Worm (Caenorhabditis elegans): ENCODE measurements around the gene T07A5.1.
"Not testable (repeated sequence)": the region's sequence is repeated elsewhere in the genome, so short reads cannot be mapped to it uniquely, and the experiment has no call there.

T07A5.1 gene

DNA sequence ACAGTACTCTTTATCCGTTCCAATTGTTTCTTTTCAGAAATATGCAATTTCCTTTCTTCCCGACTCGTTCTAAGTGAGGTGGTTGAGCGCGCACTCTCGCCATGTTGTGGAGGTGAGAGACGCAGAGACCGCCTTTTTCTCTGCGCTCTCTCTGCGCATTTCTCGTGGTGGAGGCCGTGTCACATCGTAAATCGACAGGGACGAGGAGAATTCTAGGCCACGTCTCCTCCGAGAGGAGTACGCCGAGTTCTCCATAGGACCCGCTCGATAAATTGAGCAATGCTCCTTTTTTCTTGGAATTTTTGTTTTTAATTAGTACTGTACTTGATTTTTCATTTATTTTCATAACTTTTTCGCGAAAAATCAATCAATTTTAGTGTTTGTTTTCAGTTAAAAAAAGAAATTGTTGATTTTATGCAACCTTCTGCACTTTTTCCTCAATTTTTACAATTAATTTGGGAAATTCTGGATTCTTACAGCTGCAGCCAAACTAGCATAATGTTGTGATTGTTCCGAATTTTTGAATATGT, 35.2 kb downstream of the T07A5.1 start, which contains the start of gene cnk-1:
TSS of gene cnk-1 (plus strand) at position 480 of the 530 bp plus-strand sequence.
- peak; percentile 28 for TF ChIP-seq F13H6.1 (tag; optimal IDR thresholded peaks at IDR 0.05)
- peak; percentile 43 for TF ChIP-seq ceh-14 (tag; optimal IDR thresholded peaks at IDR 0.05)
- peak; percentile 39 for TF ChIP-seq lim-6 (tag; optimal IDR thresholded peaks at IDR 0.05)
- TF ChIP-seq ceh-6 (GFP tag; optimal IDR thresholded peaks at IDR 0.05) = no peak
- TF ChIP-seq tbx-2 (tag; optimal IDR thresholded peaks at IDR 0.05) = peak; percentile 84
- peak; percentile 44 for TF ChIP-seq hlh-6 (tag; optimal IDR thresholded peaks at IDR 0.05)
- no peak for TF ChIP-seq odd-2 (tag; optimal IDR thresholded peaks at IDR 0.05)
- peak; percentile 26 for TF ChIP-seq elt-2 (tag; optimal IDR thresholded peaks at IDR 0.05)
- peak; percentile 10 for TF ChIP-seq fax-1 (tag; optimal IDR thresholded peaks at IDR 0.05)
- TF ChIP-seq unc-3 (GFP tag; conservative IDR thresholded peaks at IDR 0.05) = peak; percentile 71
- TF ChIP-seq unc-3 (tag; optimal IDR thresholded peaks at IDR 0.05) = no peak
- peak; percentile 30 for TF ChIP-seq zip-5 (tag; optimal IDR thresholded peaks at IDR 0.05)
- peak; percentile 51 for TF ChIP-seq rnt-1 (tag; optimal IDR thresholded peaks at IDR 0.05)
- TF ChIP-seq C38D4.7 (GFP tag; optimal IDR thresholded peaks at IDR 0.05) = no peak
- TF ChIP-seq fkh-6 (tag; optimal IDR thresholded peaks at IDR 0.05) = peak; percentile 31
- peak; percentile 34 for TF ChIP-seq unc-42 (tag; optimal IDR thresholded peaks at IDR 0.05)
- no peak for TF ChIP-seq ceh-9 (tag; optimal IDR thresholded peaks at IDR 0.05)
- TF ChIP-seq ref-2 (tag; optimal IDR thresholded peaks at IDR 0.05) = peak; percentile 42
- peak; percentile 72 for TF ChIP-seq tbx-7 (tag; optimal IDR thresholded peaks at IDR 0.05)
- peak; percentile 84 for TF ChIP-seq ets-4 (tag; optimal IDR thresholded peaks at IDR 0.05)
- peak; percentile 94 for TF ChIP-seq ceh-31 (tag; optimal IDR thresholded peaks at IDR 0.05)
- TF ChIP-seq mec-3 (tag; optimal IDR thresholded peaks at IDR 0.05; ENCODE audit: borderline replicate concordance) = peak; percentile 75
- peak; percentile 90 for TF ChIP-seq C08G9.2 (tag; optimal IDR thresholded peaks at IDR 0.05)
- TF ChIP-seq gmeb-2 (tag; optimal IDR thresholded peaks at IDR 0.05) = no peak
- no peak for TF ChIP-seq ttx-3 (tag; optimal IDR thresholded peaks at IDR 0.05)
- TF ChIP-seq ceh-34 (tag; optimal IDR thresholded peaks at IDR 0.05) = peak; percentile 62
- TF ChIP-seq nfya-1 (tag; optimal IDR thresholded peaks at IDR 0.05) = no peak
- no peak for TF ChIP-seq unc-86 (tag; optimal IDR thresholded peaks at IDR 0.05)
- TF ChIP-seq madf-2 (tag; optimal IDR thresholded peaks at IDR 0.05) = no peak
- TF ChIP-seq ceh-18 (tag; optimal IDR thresholded peaks at IDR 0.05) = peak; percentile 55
- no peak for TF ChIP-seq dve-1 (tag; optimal IDR thresholded peaks at IDR 0.05)
- no peak for TF ChIP-seq Y22D7AL.16 (tag; optimal IDR thresholded peaks at IDR 0.05)
- no peak for TF ChIP-seq pax-1 (tag; optimal IDR thresholded peaks at IDR 0.05)
- TF ChIP-seq sox-2 (GFP tag; IDR thresholded peaks at IDR 0.05) = peak; percentile 41
- TF ChIP-seq ceh-48 (tag; optimal IDR thresholded peaks at IDR 0.05) = no peak
- no peak for TF ChIP-seq T23F11.4 (GFP tag; optimal IDR thresholded peaks at IDR 0.05)
- no peak for TF ChIP-seq ceh-24 (tag; optimal IDR thresholded peaks at IDR 0.05)
- TF ChIP-seq ceh-2 (tag; optimal IDR thresholded peaks at IDR 0.05) = peak; percentile 84
- TF ChIP-seq ceh-45 (GFP tag; IDR thresholded peaks at IDR 0.05) = peak; percentile 67; the same call in 1 of the 2 replicates

ce11 chrIII:10266824-10267223, 39.2 kb downstream of the T07A5.1 start, which contains the start of gene inpp-4B:
Gene inpp-4B (minus strand): TSS chrIII:10266877.
- TF ChIP-seq madf-2, hlh-15, ceh-24 (tag; optimal IDR thresholded peaks at IDR 0.05): not testable (repeated sequence)

DNA sequence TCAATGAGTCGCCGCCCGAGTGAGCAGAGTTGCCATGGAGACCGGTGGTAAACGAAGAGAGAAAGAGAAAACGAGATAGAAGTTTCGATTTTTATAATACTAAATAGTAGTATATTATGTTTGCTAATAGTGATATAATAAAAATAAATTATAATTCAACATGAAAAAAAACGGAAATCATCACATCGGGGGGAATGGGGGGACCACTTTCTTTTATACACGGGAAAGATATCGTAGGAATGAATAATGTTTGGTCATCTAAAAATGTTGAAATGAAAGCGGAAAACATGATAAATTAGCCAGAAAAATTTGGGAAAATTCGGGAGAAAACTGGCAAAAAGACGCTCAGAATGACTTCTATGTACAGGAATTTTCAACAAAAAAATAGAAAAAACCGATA, 44.3 kb downstream of the T07A5.1 start, which contains the start of gene bbs-5:
TSS of gene bbs-5 (minus strand) at position 101 of the 400 bp plus-strand sequence.
- TF ChIP-seq T23F11.4 (GFP tag; optimal IDR thresholded peaks at IDR 0.05) (no peak), zip-5 (tag; optimal IDR thresholded peaks at IDR 0.05) (no peak), unc-86 (tag; optimal IDR thresholded peaks at IDR 0.05) (no peak), ceh-45 (GFP tag; IDR thresholded peaks at IDR 0.05) (no peak), mec-3 (tag; optimal IDR thresholded peaks at IDR 0.05; ENCODE audit: borderline replicate concordance) (no peak), dve-1 (tag; optimal IDR thresholded peaks at IDR 0.05) (no peak), C38D4.7 (GFP tag; optimal IDR thresholded peaks at IDR 0.05) (no peak), elt-2 (tag; optimal IDR thresholded peaks at IDR 0.05) (no peak)

Data from whole organism, late embryonic.